Worm (Caenorhabditis elegans) whole organism, L2 larva: Measurements from ENCODE around the gene B0034.1.

Experiments used
- alr-1 ChIP-seq: fragments of 150-350 bp; optimal IDR thresholded peaks from 2 replicates; lab custom pipeline; 2014; ENCODE audit warnings: missing biosample characterization, missing genetic modification characterization
- ama-1 ChIP-seq: fragments of 150-350 bp; optimal IDR thresholded peaks from 2 replicates; lab custom pipeline; 2018; ENCODE audit warnings: inconsistent platforms
- ceh-16 ChIP-seq: fragments of 150-350 bp; optimal IDR thresholded peaks from 2 replicates; lab custom pipeline; 2014; ENCODE audit warnings: missing biosample characterization, missing genetic modification characterization
- nhr-23 ChIP-seq: fragments of 150-350 bp; optimal IDR thresholded peaks from 2 replicates; lab custom pipeline; 2014; ENCODE audit warnings: missing biosample characterization, missing genetic modification reagents, missing genetic modification characterization
- nhr-237 ChIP-seq: fragments of 150-350 bp; optimal IDR thresholded peaks from 2 replicates; lab custom pipeline; 2014; ENCODE audit warnings: missing biosample characterization, missing genetic modification characterization
- unc-55 ChIP-seq: fragments of 150-350 bp; sonication (generic microtip); optimal IDR thresholded peaks from 3 replicates; lab custom pipeline; 2014; ENCODE audit warnings: missing biosample characterization, missing genetic modification reagents, missing genetic modification characterization
- zag-1 ChIP-seq: fragments of 150-350 bp; optimal IDR thresholded peaks from 2 replicates; lab custom pipeline; 2014; ENCODE audit warnings: missing biosample characterization, missing genetic modification characterization
- ztf-11 ChIP-seq: sonication (generic microtip); optimal IDR thresholded peaks from 2 replicates; lab custom pipeline; 2017; ENCODE audit warnings: missing biosample characterization, missing genetic modification characterization

ce11 chrII:5948681-5949080 lies 19.5 kb upstream of the B0034.1 start:
- TF ChIP-seq nhr-23 (tag; lab: Kevin White, UChicago) (no peak), ceh-16 (tag; lab: Kevin White, UChicago) (no peak), ama-1 (lab: Kevin White, UChicago) (no peak), nhr-237 (tag; lab: Kevin White, UChicago) (no peak), ztf-11 (tag; lab: Kevin White, UChicago) (no peak), zag-1 (peak; percentile 32), alr-1 (no peak), unc-55 (GFP tag; lab: Kevin White, UChicago) (peak; percentile 29)
